Worm (Caenorhabditis elegans) whole organism, young adult: Measurements from ENCODE around the gene toca-1.
A peak's percentile ranks its signal among the peaks of the same experiment; 100 is the strongest.

Experiments used
- B0019.2 ChIP-seq: fragments of 200-800 bp; sonication (Bioruptor generic); conservative IDR thresholded peaks from 2 replicates; pipeline ENCODE4 v1.3.6; 2022; ENCODE audit warnings: missing genetic modification reagents, missing genetic modification characterization, missing compliant biosample characterization
- B0035.1 ChIP-seq: sonication (generic microtip); optimal IDR thresholded peaks from 2 replicates; lab custom pipeline; 2016; ENCODE audit warnings: missing genetic modification characterization, mild to moderate bottlenecking, missing compliant biosample characterization, missing genotype, missing genetic modification reagents
- F22D6.2 ChIP-seq: sonication (generic microtip); optimal IDR thresholded peaks from 2 replicates; lab custom pipeline; 2016; ENCODE audit warnings: mild to moderate bottlenecking, missing genetic modification characterization, missing compliant biosample characterization
- F33H1.4 ChIP-seq: fragments of 200-800 bp; sonication (Bioruptor generic); IDR thresholded peaks from 2 replicates; pipeline ENCODE4 v1.3.6; 2022; ENCODE audit warnings: missing genetic modification reagents, missing genetic modification characterization, missing compliant biosample characterization
- F57C9.4 ChIP-seq: sonication (generic microtip); optimal IDR thresholded peaks from 2 replicates; lab custom pipeline; 2017; ENCODE audit warnings: mild to moderate bottlenecking, missing genetic modification characterization, missing compliant biosample characterization
- K11D2.4 ChIP-seq: fragments of 200-800 bp; sonication (Bioruptor generic); IDR thresholded peaks from 2 replicates; pipeline ENCODE4 v1.3.6; 2022; ENCODE audit warnings: missing genetic modification reagents, missing genetic modification characterization, missing compliant biosample characterization
- T26A5.8 ChIP-seq: sonication (generic microtip); optimal IDR thresholded peaks from 2 replicates; lab custom pipeline; 2016; ENCODE audit warnings: missing genetic modification characterization, missing compliant biosample characterization
- Y53F4B.3 ChIP-seq: fragments of 200-800 bp; sonication (Bioruptor generic); IDR thresholded peaks from 2 replicates; pipeline ENCODE4 v1.3.6; 2022; ENCODE audit warnings: missing genetic modification reagents, missing genetic modification characterization, missing compliant biosample characterization
- Y79H2A.3 ChIP-seq: fragments of 200-800 bp; sonication (Bioruptor generic); conservative IDR thresholded peaks from 2 replicates; pipeline ENCODE4 v1.3.6; 2022; ENCODE audit warnings: missing genetic modification reagents, missing genetic modification characterization, missing compliant biosample characterization
- Y95B8A.8 ChIP-seq: fragments of 200-800 bp; sonication (Bioruptor generic); IDR thresholded peaks from 2 replicates; pipeline ENCODE4 v1.3.6; 2022; ENCODE audit warnings: missing genetic modification reagents, missing genetic modification characterization, missing compliant biosample characterization
- akir-1 ChIP-seq: fragments of 200-800 bp; sonication (Bioruptor generic); optimal IDR thresholded peaks from 2 replicates; lab custom pipeline; 2018; ENCODE audit warnings: mild to moderate bottlenecking, missing genetic modification characterization, moderate library complexity, missing compliant biosample characterization
- athp-1 ChIP-seq: sonication (generic microtip); optimal IDR thresholded peaks from 2 replicates; lab custom pipeline; 2017; ENCODE audit warnings: mild to moderate bottlenecking, missing genetic modification characterization, missing compliant biosample characterization
- attf-3 ChIP-seq: fragments of 200-800 bp; sonication (Bioruptor generic); conservative IDR thresholded peaks from 2 replicates; pipeline ENCODE4 v1.3.6; 2022; ENCODE audit warnings: missing genetic modification reagents, missing genetic modification characterization, missing compliant biosample characterization
- bed-2 ChIP-seq: fragments of 200-800 bp; sonication (Bioruptor generic); IDR thresholded peaks from 2 replicates; pipeline ENCODE4 v1.3.6; 2022; ENCODE audit warnings: missing genetic modification reagents, missing genetic modification characterization, missing compliant biosample characterization
- cebp-2 ChIP-seq: fragments of 200-800 bp; sonication (Bioruptor generic); IDR thresholded peaks from 2 replicates; pipeline ENCODE4 v1.3.6; 2022; ENCODE audit warnings: missing genetic modification characterization, missing compliant biosample characterization
- ceh-100 ChIP-seq: fragments of 200-800 bp; sonication (Bioruptor generic); IDR thresholded peaks from 2 replicates; pipeline ENCODE4 v1.3.6; 2022; ENCODE audit warnings: missing genetic modification reagents, missing genetic modification characterization, missing compliant biosample characterization
- ceh-58 ChIP-seq: fragments of 200-800 bp; sonication (Bioruptor generic); IDR thresholded peaks from 2 replicates; pipeline ENCODE4 v1.3.6; 2022; ENCODE audit warnings: missing genetic modification characterization, missing compliant biosample characterization
- dpff-1 ChIP-seq: sonication (generic microtip); optimal IDR thresholded peaks from 2 replicates; lab custom pipeline; 2017; ENCODE audit warnings: mild to moderate bottlenecking, missing genetic modification characterization, missing compliant biosample characterization
- egl-44 ChIP-seq: fragments of 200-800 bp; sonication (Bioruptor generic); IDR thresholded peaks from 2 replicates; pipeline ENCODE4 v1.3.6; 2022; ENCODE audit warnings: missing genetic modification reagents, missing genetic modification characterization, missing compliant biosample characterization
- egrh-3 ChIP-seq: fragments of 200-800 bp; sonication (Bioruptor generic); IDR thresholded peaks from 2 replicates; pipeline ENCODE4 v1.3.6; 2022; ENCODE audit warnings: missing genetic modification reagents, missing genetic modification characterization, missing compliant biosample characterization
- ekl-4 ChIP-seq: fragments of 200-800 bp; sonication (Bioruptor generic); IDR thresholded peaks from 2 replicates; pipeline ENCODE4 v1.3.6; 2022; ENCODE audit warnings: missing genetic modification reagents, missing genetic modification characterization, missing compliant biosample characterization
- let-526 ChIP-seq: fragments of 200-800 bp; sonication (Bioruptor generic); IDR thresholded peaks from 2 replicates; pipeline ENCODE4 v1.3.6; 2022; ENCODE audit warnings: missing genetic modification reagents, missing genetic modification characterization, missing compliant biosample characterization
- let-607 ChIP-seq, 2 experiments: fragments of 200-800 bp in 1 of 2; sonication (Bioruptor generic) in 1 of 2; sonication (generic microtip) in 1 of 2; optimal IDR thresholded peaks; 2 replicates each; lab custom pipeline; 2016 to 2018; ENCODE audit warnings: mild to moderate bottlenecking in 2 of 2, missing compliant biosample characterization in 2 of 2, missing genetic modification characterization in 2 of 2, moderate library complexity in 2 of 2, missing genotype in 1 of 2
- lin-26 ChIP-seq: fragments of 200-800 bp; sonication (Bioruptor generic); IDR thresholded peaks from 2 replicates; pipeline ENCODE4 v1.3.6; 2022; ENCODE audit warnings: missing genetic modification reagents, missing genetic modification characterization, missing compliant biosample characterization
- lsl-1 ChIP-seq: fragments of 200-800 bp; sonication (Bioruptor generic); optimal IDR thresholded peaks from 2 replicates; lab custom pipeline; 2018; ENCODE audit warnings: mild to moderate bottlenecking, missing genetic modification characterization, moderate library complexity, missing compliant biosample characterization
- lsy-27 ChIP-seq: sonication (generic microtip); optimal IDR thresholded peaks from 2 replicates; lab custom pipeline; 2017; ENCODE audit warnings: missing genetic modification characterization, mild to moderate bottlenecking, missing compliant biosample characterization, antibody characterized with exemption, missing genotype, borderline replicate concordance; ENCODE audit not compliant: insufficient read depth
- madf-10 ChIP-seq: sonication (generic microtip); optimal IDR thresholded peaks from 2 replicates; lab custom pipeline; 2016; ENCODE audit warnings: mild to moderate bottlenecking, missing genetic modification characterization, missing compliant biosample characterization
- mcd-1 ChIP-seq: fragments of 200-800 bp; sonication (Bioruptor generic); IDR thresholded peaks from 2 replicates; pipeline ENCODE4 v1.3.6; 2022; ENCODE audit warnings: missing genetic modification reagents, missing genetic modification characterization, missing compliant biosample characterization
- mes-4 ChIP-seq: sonication (generic microtip); optimal IDR thresholded peaks from 2 replicates; lab custom pipeline; 2016; ENCODE audit warnings: missing genotype, missing genetic modification characterization, missing compliant biosample characterization
- nfya-1 ChIP-seq: sonication (generic microtip); optimal IDR thresholded peaks from 2 replicates; lab custom pipeline; 2017; ENCODE audit warnings: antibody characterized with exemption, missing compliant biosample characterization, missing genetic modification characterization, borderline replicate concordance; ENCODE audit not compliant: insufficient read depth
- nfyb-1 ChIP-seq: fragments of 200-800 bp; sonication (Bioruptor generic); IDR thresholded peaks from 2 replicates; pipeline ENCODE4 v1.3.6; 2022; ENCODE audit warnings: missing genetic modification reagents, missing genetic modification characterization, missing compliant biosample characterization
- nhr-179 ChIP-seq: sonication (generic microtip); optimal IDR thresholded peaks from 2 replicates; lab custom pipeline; 2016; ENCODE audit warnings: mild to moderate bottlenecking, missing genetic modification characterization, missing compliant biosample characterization
- nhr-80 ChIP-seq: sonication (generic microtip); optimal IDR thresholded peaks from 2 replicates; lab custom pipeline; 2016; ENCODE audit warnings: missing genetic modification characterization, missing compliant biosample characterization
- rcor-1 ChIP-seq: fragments of 200-800 bp; sonication (Bioruptor generic); IDR thresholded peaks from 2 replicates; pipeline ENCODE4 v1.3.6; 2022; ENCODE audit warnings: missing genetic modification reagents, missing genetic modification characterization, missing compliant biosample characterization
- rpc-1 ChIP-seq, 2 experiments: fragments of 150-350 bp in 1 of 2; sonication (generic microtip) in 1 of 2; optimal IDR thresholded peaks; 2 replicates each; lab custom pipeline; 2014 to 2018; ENCODE audit warnings: missing biosample characterization in 1 of 2, missing genetic modification characterization in 1 of 2, missing genetic modification reagents in 1 of 2, missing genotype in 1 of 2
- snpc-1.3 ChIP-seq: sonication (generic microtip); optimal IDR thresholded peaks from 2 replicates; lab custom pipeline; 2017; ENCODE audit warnings: missing genetic modification characterization, mild to moderate bottlenecking, missing compliant biosample characterization, antibody characterized with exemption, moderate library complexity, missing genotype, missing genetic modification reagents; ENCODE audit not compliant: insufficient read depth
- somi-1 ChIP-seq: fragments of 200-800 bp; sonication (Bioruptor generic); optimal IDR thresholded peaks from 2 replicates; lab custom pipeline; 2018; ENCODE audit warnings: mild to moderate bottlenecking, missing genetic modification characterization, missing compliant biosample characterization
- tbp1 ChIP-seq: fragments of 200-800 bp; sonication (Bioruptor generic); optimal IDR thresholded peaks from 2 replicates; lab custom pipeline; 2018; ENCODE audit warnings: mild to moderate bottlenecking, missing genetic modification characterization, missing compliant biosample characterization
- tbx-9 ChIP-seq: sonication (generic microtip); optimal IDR thresholded peaks from 2 replicates; lab custom pipeline; 2016; ENCODE audit warnings: borderline replicate concordance, missing genetic modification characterization, inconsistent platforms, missing compliant biosample characterization
- tlf-1 ChIP-seq: fragments of 200-800 bp; sonication (Bioruptor generic); optimal IDR thresholded peaks from 2 replicates; lab custom pipeline; 2018; ENCODE audit warnings: mild to moderate bottlenecking, missing genetic modification characterization, missing compliant biosample characterization
- unc-130 ChIP-seq: sonication (generic microtip); optimal IDR thresholded peaks from 2 replicates; lab custom pipeline; 2016; ENCODE audit warnings: missing genetic modification reagents, missing genetic modification characterization, missing compliant biosample characterization
- zfh-2 ChIP-seq: fragments of 200-800 bp; sonication (Bioruptor generic); conservative IDR thresholded peaks from 2 replicates; pipeline ENCODE4 v1.3.6; 2022; ENCODE audit warnings: missing genetic modification reagents, missing genetic modification characterization, missing compliant biosample characterization
- zim-3 ChIP-seq: sonication (generic microtip); optimal IDR thresholded peaks from 2 replicates; lab custom pipeline; 2017; ENCODE audit warnings: mild to moderate bottlenecking, missing genetic modification characterization, moderate library complexity, missing compliant biosample characterization
- ztf-18 ChIP-seq: sonication (generic microtip); optimal IDR thresholded peaks from 2 replicates; lab custom pipeline; 2016; ENCODE audit warnings: missing genotype, mild to moderate bottlenecking, missing genetic modification characterization, missing compliant biosample characterization
- ztf-26 ChIP-seq: sonication (generic microtip); optimal IDR thresholded peaks from 2 replicates; lab custom pipeline; 2017; ENCODE audit warnings: missing genetic modification characterization, missing compliant biosample characterization
- ztf-3 ChIP-seq: fragments of 200-800 bp; sonication (Bioruptor generic); optimal IDR thresholded peaks from 2 replicates; lab custom pipeline; 2018; ENCODE audit warnings: mild to moderate bottlenecking, missing genetic modification characterization, missing compliant biosample characterization

toca-1 gene

DNA sequence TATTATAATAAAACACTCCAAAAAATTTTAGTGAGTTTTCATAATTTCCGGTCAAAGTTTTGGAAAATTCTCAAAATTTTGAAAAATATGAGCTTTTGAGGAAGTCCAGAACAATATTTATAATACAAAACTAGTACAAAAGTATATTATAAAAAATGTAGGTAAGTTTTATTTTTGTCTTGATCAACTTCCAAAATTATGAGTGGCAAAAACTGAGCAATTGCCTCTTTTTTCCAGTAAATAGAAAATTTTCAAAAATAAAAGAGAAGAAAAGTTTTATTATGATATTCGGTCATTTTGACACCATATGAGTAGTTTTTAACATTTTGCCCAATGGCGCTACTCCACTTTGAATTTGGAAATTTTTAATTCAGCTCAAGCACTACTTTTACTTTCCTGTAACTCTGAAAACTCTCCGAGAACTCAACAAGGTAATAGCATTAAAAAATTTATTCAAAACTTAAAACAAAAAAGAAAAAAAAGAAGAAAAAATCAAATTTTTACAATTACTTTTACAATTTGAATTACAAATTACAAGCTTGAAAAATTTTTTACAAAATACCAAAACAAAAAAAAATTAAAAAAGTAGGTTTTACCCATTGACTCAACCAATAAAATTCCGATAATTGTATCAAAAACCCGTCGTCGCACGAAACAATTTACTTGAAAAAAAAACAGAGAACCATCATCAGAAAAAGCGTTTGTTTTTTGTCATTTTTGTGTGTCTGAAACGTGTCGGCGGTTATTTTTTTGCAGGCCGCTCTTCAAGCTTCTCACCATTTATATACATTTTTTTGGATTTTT is 17.4 kb downstream of the toca-1 start (continued):
- TF ChIP-seq F33H1.4 (0 out of 2 replicates have a peak, but pooled peaks have one; percentile 5), F22D6.2 (no peak), rpc-1 (optimal IDR thresholded peaks at IDR 0.05; lab: Kevin White, UChicago) (no peak), rpc-1 (tag; optimal IDR thresholded peaks at IDR 0.05; lab: Kevin White, UChicago) (no peak), lsy-27 (tag; lab: Kevin White, UChicago) (no peak), mcd-1 (GFP tag; lab: Robert Waterston, UW) (no peak), ceh-58 (GFP tag; lab: Robert Waterston, UW) (no peak), ceh-100 (GFP tag; lab: Robert Waterston, UW) (peak; percentile 64; the same call in 1 of the 2 replicates), Y95B8A.8 (peak; percentile 99), egl-44 (GFP tag; lab: Robert Waterston, UW) (peak; percentile 8; the same call in 1 of the 2 replicates), ekl-4 (GFP tag; lab: Robert Waterston, UW) (peak; percentile 49), Y53F4B.3 (GFP tag; lab: Robert Waterston, UW) (peak; percentile 87; the same call in 1 of the 2 replicates), somi-1 (GFP tag; lab: Kevin White, UChicago) (no peak), attf-3 (GFP tag; lab: Robert Waterston, UW) (peak; percentile 57), Y79H2A.3 (peak; percentile 97), lin-26 (no peak), athp-1 (tag; lab: Kevin White, UChicago) (peak; percentile 59), ztf-3 (peak; percentile 80), B0035.1 (tag; lab: Kevin White, UChicago) (peak; percentile 74), unc-130 (GFP tag; lab: Kevin White, UChicago) (no peak), B0019.2 (GFP tag; lab: Robert Waterston, UW) (peak; percentile 6; the same call in 1 of the 2 replicates), let-526 (GFP tag; lab: Robert Waterston, UW) (peak; percentile 93), snpc-1.3 (tag; lab: Kevin White, UChicago) (no peak), nhr-179 (tag; lab: Kevin White, UChicago) (no peak), ztf-26 (tag; lab: Kevin White, UChicago) (peak; percentile 40), nhr-80 (tag; lab: Kevin White, UChicago) (no peak), zfh-2 (no peak), nfyb-1 (GFP tag; lab: Robert Waterston, UW) (peak; percentile 92), tbx-9 (tag; lab: Kevin White, UChicago) (no peak), dpff-1 (peak; percentile 30), F57C9.4 (peak; percentile 85), mes-4 (tag; lab: Kevin White, UChicago) (no peak), bed-2 (GFP tag; lab: Robert Waterston, UW) (no peak), let-607 (tag; optimal IDR thresholded peaks at IDR 0.05; lab: Kevin White, UChicago) (peak in 1 of 2 experiments; percentile 42), nfya-1 (no peak), K11D2.4 (GFP tag; lab: Robert Waterston, UW) (peak; percentile 85), tbp1 (GFP tag; lab: Kevin White, UChicago) (peak; percentile 24), egrh-3 (GFP tag; lab: Robert Waterston, UW) (peak; percentile 7; the same call in 1 of the 2 replicates), lsl-1 (GFP tag; lab: Kevin White, UChicago) (peak; percentile 27), cebp-2 (GFP tag; lab: Robert Waterston, UW) (0 out of 2 replicates have a peak, but pooled peaks have one; percentile 45), rcor-1 (peak; percentile 74), akir-1 (GFP tag; lab: Kevin White, UChicago) (no peak), madf-10 (no peak), ztf-18 (no peak), T26A5.8 (tag; lab: Kevin White, UChicago) (no peak), tlf-1 (GFP tag; lab: Kevin White, UChicago) (peak; percentile 80), zim-3 (tag; lab: Kevin White, UChicago) (peak; percentile 52)
